Worm (Caenorhabditis elegans) whole organism, L1 larva: ENCODE results near the gene rpl-11.1.

Source experiments
- C04F5.9 ChIP-seq: sonication (generic microtip); optimal IDR thresholded peaks from 2 replicates; lab custom pipeline; 2016; ENCODE audit warnings: missing genetic modification characterization, missing compliant biosample characterization
- ama-1 ChIP-seq: fragments of 150-350 bp; optimal IDR thresholded peaks from 2 replicates; lab custom pipeline; 2014
- ceh-63 ChIP-seq: fragments of 200-800 bp; sonication (Bioruptor generic); optimal IDR thresholded peaks from 2 replicates; lab custom pipeline; 2018; ENCODE audit warnings: mild to moderate bottlenecking, missing genetic modification characterization, missing compliant biosample characterization
- mef-2 ChIP-seq: fragments of 150-350 bp; optimal IDR thresholded peaks from 2 replicates; lab custom pipeline; 2014; ENCODE audit warnings: missing biosample characterization, missing genetic modification characterization
- nhr-237 ChIP-seq: fragments of 150-350 bp; optimal IDR thresholded peaks from 2 replicates; lab custom pipeline; 2014; ENCODE audit warnings: missing biosample characterization, missing genetic modification characterization

- TF ChIP-seq nhr-237 (tag; lab: Kevin White, UChicago) (no peak), ama-1 (no peak), C04F5.9 (no peak), ceh-63 (no peak), mef-2 (tag; lab: Kevin White, UChicago) (no peak)
Measured at ce11 chrV:3594936-3595335, 9.1 kb upstream of the rpl-11.1 start, which contains the start of gene srh-213.
